Worm (Caenorhabditis elegans) whole organism, young adult: ENCODE results near the gene rbm-28.

ENCODE experiments used
- F57A8.1 ChIP-seq: fragments of 200-800 bp; sonication (Bioruptor generic); optimal IDR thresholded peaks from 2 replicates; lab custom pipeline; 2018; ENCODE audit warnings: mild to moderate bottlenecking, missing genetic modification characterization, moderate library complexity, missing compliant biosample characterization
- ama-1 ChIP-seq, 3 experiments: fragments of 150-350 bp in 1 of 3; sonication (generic microtip) in 2 of 3; optimal IDR thresholded peaks; 2 replicates each; lab custom pipeline; 2014 to 2018; ENCODE audit warnings: missing biosample characterization in 2 of 3, missing genetic modification characterization in 2 of 3, missing genetic modification reagents in 2 of 3
- ccch-3 ChIP-seq: fragments of 200-800 bp; sonication (Bioruptor generic); optimal IDR thresholded peaks from 2 replicates; lab custom pipeline; 2018; ENCODE audit warnings: mild to moderate bottlenecking, missing genetic modification characterization, missing compliant biosample characterization
- die-1 ChIP-seq: sonication (generic microtip); optimal IDR thresholded peaks from 2 replicates; lab custom pipeline; 2016; ENCODE audit warnings: missing genotype, mild to moderate bottlenecking, missing genetic modification characterization, missing compliant biosample characterization
- let-607 ChIP-seq, 2 experiments: fragments of 200-800 bp in 1 of 2; sonication (Bioruptor generic) in 1 of 2; sonication (generic microtip) in 1 of 2; optimal IDR thresholded peaks; 2 replicates each; lab custom pipeline; 2016 to 2018; ENCODE audit warnings: mild to moderate bottlenecking in 2 of 2, missing compliant biosample characterization in 2 of 2, missing genetic modification characterization in 2 of 2, moderate library complexity in 2 of 2, missing genotype in 1 of 2
- lin-35 ChIP-seq, 3 experiments: fragments of 150-350 bp in 2 of 3; sonication (generic microtip) in 1 of 3; optimal IDR thresholded peaks; 2 replicates each; lab custom pipeline; 2014 to 2018; ENCODE audit warnings: missing biosample characterization in 3 of 3, missing genetic modification characterization in 3 of 3, missing genetic modification reagents in 3 of 3
- nfya-1 ChIP-seq: sonication (generic microtip); optimal IDR thresholded peaks from 2 replicates; lab custom pipeline; 2017; ENCODE audit warnings: antibody characterized with exemption, missing compliant biosample characterization, missing genetic modification characterization, borderline replicate concordance; ENCODE audit not compliant: insufficient read depth
- rcor-1 ChIP-seq: fragments of 200-800 bp; sonication (Bioruptor generic); IDR thresholded peaks from 2 replicates; pipeline ENCODE4 v1.3.6; 2022; ENCODE audit warnings: missing genetic modification reagents, missing genetic modification characterization, missing compliant biosample characterization
- xnd-1 ChIP-seq: sonication (generic microtip); optimal IDR thresholded peaks from 2 replicates; lab custom pipeline; 2016; ENCODE audit warnings: missing genotype, missing genetic modification reagents, missing genetic modification characterization, missing compliant biosample characterization

DNA sequence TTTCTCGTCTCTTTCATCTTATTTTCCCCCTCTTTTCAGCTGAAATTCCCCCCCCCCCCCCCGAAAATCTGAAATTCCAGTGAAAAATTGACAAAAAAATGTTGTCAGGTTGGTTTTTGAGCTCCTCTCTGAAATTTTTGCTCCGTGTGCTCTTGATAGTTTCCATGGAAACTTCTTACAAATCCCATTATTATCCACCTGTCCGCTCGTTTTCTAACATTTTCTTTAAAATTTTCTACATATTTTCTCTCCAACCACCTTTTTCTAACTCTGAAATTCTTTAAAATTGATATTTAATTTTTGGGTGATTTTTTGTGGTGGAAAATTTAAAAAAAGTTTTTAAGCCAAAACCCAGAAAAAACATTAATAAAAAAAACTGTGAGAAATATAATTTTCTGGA is 9.6 kb downstream of the rbm-28 start, which contains the start of gene gpx-2:
- TF ChIP-seq ccch-3 (GFP tag; lab: Kevin White, UChicago) (no peak), ama-1 (optimal IDR thresholded peaks at IDR 0.05; lab: Kevin White, UChicago) (no peak), ama-1 (GFP tag; optimal IDR thresholded peaks at IDR 0.05; lab: Kevin White, UChicago) (no peak), F57A8.1 (GFP tag; lab: Kevin White, UChicago) (no peak), let-607 (tag; optimal IDR thresholded peaks at IDR 0.05; lab: Kevin White, UChicago) (no peak), lin-35 (GFP tag; optimal IDR thresholded peaks at IDR 0.05; lab: Kevin White, UChicago) (no peak), rcor-1 (GFP tag; lab: Robert Waterston, UW) (no peak), xnd-1 (tag; lab: Kevin White, UChicago) (no peak), die-1 (tag; lab: Kevin White, UChicago) (no peak), nfya-1 (tag; lab: Kevin White, UChicago) (no peak)
